Worm (Caenorhabditis elegans): ENCODE results near the gene F21C10.5.

DNA sequence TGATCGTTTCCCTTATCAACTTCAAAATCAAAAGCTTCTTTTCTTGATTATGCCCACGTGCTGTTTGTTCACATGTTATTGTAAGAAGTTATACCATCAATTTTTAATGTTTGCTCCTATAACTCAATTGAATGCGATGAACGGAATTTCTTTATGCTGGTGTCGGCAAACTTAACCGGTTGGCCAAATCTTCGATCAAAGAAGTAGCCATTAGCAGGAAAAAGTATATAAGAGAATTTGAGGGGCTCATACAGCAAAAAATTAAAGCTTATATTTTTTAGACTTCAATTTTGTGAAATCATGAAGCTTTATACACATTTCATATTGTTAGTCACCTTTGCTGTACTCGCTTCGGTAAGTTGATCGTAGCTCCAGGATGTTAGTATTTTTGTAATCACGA is 48.3 kb downstream of the F21C10.5 start, which contains the start of gene pqn-16:
- TF ChIP-seq nhr-28 (tag; optimal IDR thresholded peaks at IDR 0.05) = no peak
- TF ChIP-seq unc-39 (tag; optimal IDR thresholded peaks at IDR 0.05) = no peak
- no peak for TF ChIP-seq nhr-76 (tag; optimal IDR thresholded peaks at IDR 0.05)
- TF ChIP-seq nhr-12 (tag; optimal IDR thresholded peaks at IDR 0.05) = no peak
- no peak for TF ChIP-seq ztf-11 (tag; optimal IDR thresholded peaks at IDR 0.05)
- TF ChIP-seq nhr-237 (tag; optimal IDR thresholded peaks at IDR 0.05) = no peak
- no peak for TF ChIP-seq unc-62 (GFP tag; optimal IDR thresholded peaks at IDR 0.05)
- no peak for TF ChIP-seq snpc-4 (tag; optimal IDR thresholded peaks at IDR 0.05)
- no peak for TF ChIP-seq pha-4 (tag; optimal IDR thresholded peaks at IDR 0.05)
- TF ChIP-seq unc-120 (tag; optimal IDR thresholded peaks at IDR 0.05; ENCODE audit: poor library complexity, severe bottlenecking) = no peak
- no peak for TF ChIP-seq ceh-39 (tag; optimal IDR thresholded peaks at IDR 0.05)
- TF ChIP-seq blmp-1 (tag; optimal IDR thresholded peaks at IDR 0.05) = no peak
- TF ChIP-seq mep-1 (tag; optimal IDR thresholded peaks at IDR 0.05) = no peak
- no peak for TF ChIP-seq drap-1 (GFP tag; optimal IDR thresholded peaks at IDR 0.05)
